Worm (Caenorhabditis elegans) whole organism, mixed stage, embryonic: ENCODE results near the gene T01D3.1.

ENCODE experiments used
- elt-1 ChIP-seq: sonication (generic microtip); optimal IDR thresholded peaks from 2 replicates; lab custom pipeline; 2017; ENCODE audit warnings: missing genetic modification characterization, mild to moderate bottlenecking, missing compliant biosample characterization, antibody characterized with exemption, moderate library complexity, borderline replicate concordance; ENCODE audit not compliant: insufficient read depth
- lin-13 ChIP-seq: fragments of 150-350 bp; optimal IDR thresholded peaks from 2 replicates; lab custom pipeline; 2014; ENCODE audit warnings: missing biosample characterization, missing genetic modification characterization
- nhr-237 ChIP-seq: fragments of 150-350 bp; optimal IDR thresholded peaks from 2 replicates; lab custom pipeline; 2014; ENCODE audit warnings: missing biosample characterization, missing genetic modification characterization
- nhr-28 ChIP-seq: fragments of 150-350 bp; optimal IDR thresholded peaks from 2 replicates; lab custom pipeline; 2014; ENCODE audit warnings: missing biosample characterization, missing genetic modification characterization
- nhr-76 ChIP-seq: sonication (generic microtip); optimal IDR thresholded peaks from 2 replicates; lab custom pipeline; 2017; ENCODE audit warnings: missing biosample characterization, missing genetic modification characterization
- snpc-4 ChIP-seq: fragments of 150-350 bp; optimal IDR thresholded peaks from 2 replicates; lab custom pipeline; 2014; ENCODE audit warnings: missing biosample characterization, missing genetic modification characterization
- sptf-1 ChIP-seq: sonication (generic microtip); optimal IDR thresholded peaks from 2 replicates; lab custom pipeline; 2017; ENCODE audit warnings: mild to moderate bottlenecking, missing genetic modification characterization, moderate library complexity, missing compliant biosample characterization
- unc-39 ChIP-seq: fragments of 150-350 bp; optimal IDR thresholded peaks from 2 replicates; lab custom pipeline; 2014; ENCODE audit warnings: missing biosample characterization, missing genetic modification characterization

ce11 chrV:13647185-13647584, 42.5 kb upstream of the T01D3.1 start:
- TF ChIP-seq nhr-237 (tag; lab: Kevin White, UChicago), result no peak
- TF ChIP-seq unc-39 (tag; lab: Kevin White, UChicago), result no peak
- TF ChIP-seq lin-13 (tag; lab: Kevin White, UChicago), result no peak
- TF ChIP-seq elt-1 (tag; lab: Kevin White, UChicago), result no peak
- no peak for TF ChIP-seq sptf-1 (tag; lab: Kevin White, UChicago)
- TF ChIP-seq nhr-28 (tag; lab: Kevin White, UChicago), result no peak
- TF ChIP-seq nhr-76 (tag; lab: Kevin White, UChicago), result no peak
- TF ChIP-seq snpc-4 (tag; lab: Kevin White, UChicago), result no peak
